Fruit fly (Drosophila melanogaster) whole organism, pupa: Measurements from ENCODE around the gene CG14304.

Source experiments
- CG10348 ChIP-seq: fragments of 200-800 bp; sonication (Bioruptor generic); IDR thresholded peaks from 2 replicates; pipeline ENCODE4 v1.3.6; 2022; ENCODE audit warnings: missing biosample characterization, missing genetic modification characterization
- CG12605 ChIP-seq: fragments of 200-800 bp; sonication (Bioruptor generic); IDR thresholded peaks from 2 replicates; pipeline ENCODE4 v1.3.6; 2022; ENCODE audit warnings: missing biosample characterization, missing genetic modification characterization
- CG13204 ChIP-seq: fragments of 200-800 bp; sonication (Bioruptor generic); optimal IDR thresholded peaks from 2 replicates; lab custom pipeline; 2018; ENCODE audit warnings: missing biosample characterization, mild to moderate bottlenecking, missing genetic modification characterization, moderate library complexity
- CG14655 ChIP-seq: fragments of 200-800 bp; sonication (Bioruptor generic); optimal IDR thresholded peaks from 3 replicates; lab custom pipeline; 2017; ENCODE audit warnings: mild to moderate bottlenecking, missing biosample characterization, missing genetic modification reagents, missing genetic modification characterization
- CG15710 ChIP-seq: fragments of 200-800 bp; sonication (Bioruptor generic); optimal IDR thresholded peaks from 2 replicates; lab custom pipeline; 2018; ENCODE audit warnings: missing biosample characterization, mild to moderate bottlenecking, missing genetic modification characterization, moderate library complexity
- CG17806 ChIP-seq: fragments of 200-800 bp; sonication (Bioruptor generic); optimal IDR thresholded peaks from 2 replicates; lab custom pipeline; 2018; ENCODE audit warnings: missing biosample characterization, mild to moderate bottlenecking, missing genetic modification characterization, moderate library complexity
- CG32121 ChIP-seq: fragments of 200-800 bp; sonication (Bioruptor generic); IDR thresholded peaks from 2 replicates; pipeline ENCODE4 v1.3.6; 2022; ENCODE audit warnings: missing biosample characterization, missing genetic modification characterization
- CG34367 ChIP-seq: fragments of 200-800 bp; sonication (Bioruptor generic); optimal IDR thresholded peaks from 2 replicates; lab custom pipeline; 2018; ENCODE audit warnings: missing biosample characterization, mild to moderate bottlenecking, missing genetic modification characterization
- CG4496 ChIP-seq: fragments of 200-800 bp; sonication (Bioruptor generic); IDR thresholded peaks from 3 replicates; pipeline ENCODE4 v1.3.6; 2022; ENCODE audit warnings: missing biosample characterization, missing genetic modification characterization
- CG8159 ChIP-seq: fragments of 200-800 bp; sonication (Bioruptor generic); optimal IDR thresholded peaks from 3 replicates; lab custom pipeline; 2018; ENCODE audit warnings: missing biosample characterization, mild to moderate bottlenecking, missing genetic modification characterization, moderate library complexity
- CG8301 ChIP-seq: fragments of 200-800 bp; sonication (Bioruptor generic); optimal IDR thresholded peaks from 2 replicates; lab custom pipeline; 2018; ENCODE audit warnings: missing biosample characterization, mild to moderate bottlenecking, missing genetic modification characterization
- CG9948 ChIP-seq: fragments of 200-800 bp; sonication (Bioruptor generic); optimal IDR thresholded peaks from 2 replicates; lab custom pipeline; 2018; ENCODE audit warnings: missing biosample characterization, mild to moderate bottlenecking, missing genetic modification characterization, moderate library complexity
- D1 ChIP-seq: fragments of 200-800 bp; sonication (Bioruptor generic); optimal IDR thresholded peaks from 2 replicates; lab custom pipeline; 2018; ENCODE audit warnings: missing biosample characterization, mild to moderate bottlenecking, missing genetic modification characterization, moderate library complexity
- EcR ChIP-seq: fragments of 200-800 bp; sonication (Bioruptor generic); optimal IDR thresholded peaks from 3 replicates; lab custom pipeline; 2019; ENCODE audit warnings: missing biosample characterization, missing genetic modification characterization, mild to moderate bottlenecking, moderate library complexity, missing genetic modification reagents
- Ets98B ChIP-seq: fragments of 200-800 bp; sonication (Bioruptor generic); IDR thresholded peaks from 2 replicates; pipeline ENCODE4 v1.3.6; 2022; ENCODE audit warnings: missing biosample characterization, missing genetic modification characterization
- Pif1A ChIP-seq: fragments of 200-800 bp; sonication (Bioruptor generic); optimal IDR thresholded peaks from 3 replicates; lab custom pipeline; 2016; ENCODE audit warnings: missing biosample characterization, missing genetic modification characterization
- Pif1B ChIP-seq: fragments of 200-800 bp; sonication (Bioruptor generic); optimal IDR thresholded peaks from 3 replicates; lab custom pipeline; 2016; ENCODE audit warnings: missing biosample characterization, missing genetic modification characterization
- Snoo ChIP-seq: fragments of 200-800 bp; sonication (Bioruptor generic); optimal IDR thresholded peaks from 3 replicates; lab custom pipeline; 2017; ENCODE audit warnings: missing biosample characterization, mild to moderate bottlenecking, missing genetic modification characterization, inconsistent platforms
- fd96Ca ChIP-seq: fragments of 200-800 bp; sonication (Bioruptor generic); IDR thresholded peaks from 3 replicates; pipeline ENCODE4 v1.3.6; 2022; ENCODE audit warnings: missing biosample characterization, missing genetic modification characterization
- gl ChIP-seq: fragments of 200-800 bp; sonication (Bioruptor generic); optimal IDR thresholded peaks from 2 replicates; lab custom pipeline; 2018; ENCODE audit warnings: missing biosample characterization, mild to moderate bottlenecking, missing genetic modification characterization
- rn ChIP-seq: fragments of 200-800 bp; sonication (Bioruptor generic); IDR thresholded peaks from 2 replicates; pipeline ENCODE4 v1.3.6; 2022; ENCODE audit warnings: missing biosample characterization, missing genetic modification characterization

The CG14304 gene

dm6 chr3R:18565073-18565472, 56.1 kb downstream of the CG14304 start, which contains the start of the genes CG43210 and hemo:
Gene CG43210 (minus strand): TSS chr3R:18565173.
Gene hemo (minus strand): TSS chr3R:18565173.
- TF ChIP-seq CG9948 (tag; lab: Kevin White, UChicago) (no peak), CG10348 (GFP tag; lab: Robert Waterston, UW) (no peak), Pif1B (GFP tag; lab: Kevin White, UChicago) (no peak), CG8159 (peak; percentile 31), Pif1A (GFP tag; lab: Kevin White, UChicago) (no peak), CG14655 (GFP tag; lab: Kevin White, UChicago) (peak; percentile 11)

dm6 chr3R:18559569-18559968, 61.6 kb downstream of the CG14304 start, which contains the start of gene CG7691:
Gene CG7691 (plus strand): TSS chr3R:18559869.
- TF ChIP-seq D1 (tag; lab: Kevin White, UChicago) (no peak), CG8301 (tag; lab: Kevin White, UChicago) (no peak), Ets98B (GFP tag; lab: Robert Waterston, UW) (no peak), gl (no peak), CG17806 (tag; lab: Kevin White, UChicago) (no peak)

dm6 chr3R:18548787-18549186, 72.3 kb downstream of the CG14304 start:
- TF ChIP-seq rn (no peak), Pif1A (GFP tag; lab: Kevin White, UChicago) (no peak)

dm6 chr3R:18546972-18547371, 74.2 kb downstream of the CG14304 start:
- no peak for TF ChIP-seq CG12605 (GFP tag; lab: Robert Waterston, UW)
- no peak for TF ChIP-seq CG8301 (tag; lab: Kevin White, UChicago)
- TF ChIP-seq CG17806 (tag; lab: Kevin White, UChicago), result no peak
- no peak for TF ChIP-seq CG10348 (GFP tag; lab: Robert Waterston, UW)
- TF ChIP-seq fd96Ca (GFP tag; lab: Robert Waterston, UW), result no peak
- TF ChIP-seq Pif1A (GFP tag; lab: Kevin White, UChicago), result no peak
- TF ChIP-seq CG14655 (GFP tag; lab: Kevin White, UChicago), result no peak
- TF ChIP-seq Pif1B (GFP tag; lab: Kevin White, UChicago), result no peak
- no peak for TF ChIP-seq D1 (tag; lab: Kevin White, UChicago)
- TF ChIP-seq CG13204, result no peak
- no peak for TF ChIP-seq EcR (GFP tag; lab: Kevin White, UChicago)
- TF ChIP-seq CG8159, result no peak
- no peak for TF ChIP-seq Snoo
- no peak for TF ChIP-seq gl
- TF ChIP-seq Ets98B (GFP tag; lab: Robert Waterston, UW), result no peak
- no peak for TF ChIP-seq CG32121 (GFP tag; lab: Robert Waterston, UW)
- no peak for TF ChIP-seq CG4496 (GFP tag; lab: Robert Waterston, UW)
- no peak for TF ChIP-seq CG34367 (tag; lab: Kevin White, UChicago)
- no peak for TF ChIP-seq CG9948 (tag; lab: Kevin White, UChicago)

- TF ChIP-seq rn (no peak), fd96Ca (GFP tag; lab: Robert Waterston, UW) (no peak), gl (no peak), CG10348 (GFP tag; lab: Robert Waterston, UW) (no peak), CG8301 (tag; lab: Kevin White, UChicago) (no peak), CG14655 (GFP tag; lab: Kevin White, UChicago) (no peak), Ets98B (GFP tag; lab: Robert Waterston, UW) (no peak), Pif1B (GFP tag; lab: Kevin White, UChicago) (no peak), CG9948 (tag; lab: Kevin White, UChicago) (no peak), CG17806 (tag; lab: Kevin White, UChicago) (no peak), CG34367 (tag; lab: Kevin White, UChicago) (no peak), D1 (tag; lab: Kevin White, UChicago) (no peak), CG4496 (GFP tag; lab: Robert Waterston, UW) (no peak), Pif1A (GFP tag; lab: Kevin White, UChicago) (no peak), CG32121 (GFP tag; lab: Robert Waterston, UW) (no peak), CG15710 (tag; lab: Kevin White, UChicago) (no peak), CG12605 (GFP tag; lab: Robert Waterston, UW) (no peak)
Observed at dm6 chr3R:18546159-18546558, 75.0 kb downstream of the CG14304 start.

- TF ChIP-seq CG9948 (tag; lab: Kevin White, UChicago) (no peak), CG8301 (tag; lab: Kevin White, UChicago) (no peak), Pif1A (GFP tag; lab: Kevin White, UChicago) (no peak), CG14655 (GFP tag; lab: Kevin White, UChicago) (no peak), Pif1B (GFP tag; lab: Kevin White, UChicago) (no peak), rn (no peak)
Observed at dm6 chr3R:18545486-18545885, 75.6 kb downstream of the CG14304 start, which contains the start of gene fru. Gene fru (minus strand): TSS chr3R:18545586.
